Fruit fly (Drosophila melanogaster): ENCODE results near the gene CG15561.

Gene CG15561

dm6 chr3R:31221337-31222047, 5.8 kb upstream of the CG15561 start (continued):
- TF ChIP-seq dac (GFP tag; optimal IDR thresholded peaks at IDR 0.05) = peak; percentile 62
- no peak for TF ChIP-seq fd85E (GFP tag; optimal IDR thresholded peaks at IDR 0.05)
- TF ChIP-seq svp (GFP tag) = peak; percentile 91
- no peak for TF ChIP-seq Gug (GFP tag; IDR thresholded peaks at IDR 0.05)
- peak; percentile 71 for TF ChIP-seq net (GFP tag; optimal IDR thresholded peaks at IDR 0.05)
- TF ChIP-seq CG3032 (tag; optimal IDR thresholded peaks at IDR 0.05) = peak; percentile 62
- no peak for TF ChIP-seq Sox15 (GFP tag; optimal IDR thresholded peaks at IDR 0.05)
- no peak for TF ChIP-seq CG4318 (GFP tag; optimal IDR thresholded peaks at IDR 0.05)
- TF ChIP-seq CG31627 (GFP tag; optimal IDR thresholded peaks at IDR 0.05) = no peak
- peak; percentile 54 for TF ChIP-seq CG6854 (GFP tag; optimal IDR thresholded peaks at IDR 0.05)
- TF ChIP-seq Ets21C (GFP tag; optimal IDR thresholded peaks at IDR 0.05) = no peak
- peak; percentile 41 for TF ChIP-seq Eip75B (GFP tag; optimal IDR thresholded peaks at IDR 0.05)
- no peak for TF ChIP-seq topi (GFP tag; optimal IDR thresholded peaks at IDR 0.05)
- TF ChIP-seq CG11902 (GFP tag; optimal IDR thresholded peaks at IDR 0.05) = no peak
- TF ChIP-seq eg (GFP tag; IDR thresholded peaks at IDR 0.05) = no peak
- TF ChIP-seq Sox102F (GFP tag; optimal IDR thresholded peaks at IDR 0.05) = peak; percentile 53
- peak; percentile 68 for TF ChIP-seq Eip78C (GFP tag)
- no peak for TF ChIP-seq CG6163 (GFP tag; IDR thresholded peaks at IDR 0.05)
- TF ChIP-seq Lpt (GFP tag; optimal IDR thresholded peaks at IDR 0.05) = peak; percentile 52
- no peak for TF ChIP-seq CG10631 (GFP tag; optimal IDR thresholded peaks at IDR 0.05)
- TF ChIP-seq CG7368 (GFP tag; optimal IDR thresholded peaks at IDR 0.05) = peak; percentile 29
- peak; percentile 59 for TF ChIP-seq fd59A (GFP tag; optimal IDR thresholded peaks at IDR 0.05)
- TF ChIP-seq CG8319 (GFP tag; optimal IDR thresholded peaks at IDR 0.05) = peak; percentile 26
- peak; percentile 86 for TF ChIP-seq CG16779 (tag; optimal IDR thresholded peaks at IDR 0.05)
- no peak for TF ChIP-seq Met (GFP tag; optimal IDR thresholded peaks at IDR 0.05)
- no peak for TF ChIP-seq Hr4 (GFP tag; optimal IDR thresholded peaks at IDR 0.05)
- TF ChIP-seq CG15336 (GFP tag; IDR thresholded peaks at IDR 0.05) = no peak
- TF ChIP-seq acj6 (GFP tag; optimal IDR thresholded peaks at IDR 0.05) = no peak
- TF ChIP-seq cyc (GFP tag; optimal IDR thresholded peaks at IDR 0.05) = no peak
- peak; percentile 75 for TF ChIP-seq CG10669 (GFP tag; optimal IDR thresholded peaks at IDR 0.05)
- TF ChIP-seq pdm3 (GFP tag; optimal IDR thresholded peaks at IDR 0.05) = peak; percentile 44
- peak; percentile 81 for TF ChIP-seq CG9139 (GFP tag; optimal IDR thresholded peaks at IDR 0.05)
- TF ChIP-seq vri (GFP tag; optimal IDR thresholded peaks at IDR 0.05) = no peak

dm6 chr3R:31220456-31221336, 5.0 kb upstream of the CG15561 start, which contains the start of gene CG12054:
TSS of gene CG12054 (plus strand) at chr3R:31220702.
- TF ChIP-seq Sox15 (GFP tag; optimal IDR thresholded peaks at IDR 0.05) = no peak
- TF ChIP-seq Ets96B (tag; optimal IDR thresholded peaks at IDR 0.05) = no peak
- TF ChIP-seq CG4318 (GFP tag; optimal IDR thresholded peaks at IDR 0.05) = no peak
- TF ChIP-seq CG10669 (GFP tag; optimal IDR thresholded peaks at IDR 0.05) = no peak
- TF ChIP-seq CG11902 (GFP tag; optimal IDR thresholded peaks at IDR 0.05) = no peak
- TF ChIP-seq CG3919 (GFP tag; optimal IDR thresholded peaks at IDR 0.05) = no peak
- no peak for TF ChIP-seq Hr39 (GFP tag; optimal IDR thresholded peaks at IDR 0.05)
- no peak for TF ChIP-seq CG6808 (GFP tag; optimal IDR thresholded peaks at IDR 0.05)
- TF ChIP-seq acj6 (GFP tag; optimal IDR thresholded peaks at IDR 0.05) = no peak
- TF ChIP-seq Lpt (GFP tag; optimal IDR thresholded peaks at IDR 0.05) = no peak
- no peak for TF ChIP-seq spab (GFP tag; optimal IDR thresholded peaks at IDR 0.05)
- TF ChIP-seq CG11294 (GFP tag; IDR thresholded peaks at IDR 0.05) = no peak
- TF ChIP-seq CG31627 (GFP tag; optimal IDR thresholded peaks at IDR 0.05) = no peak
- TF ChIP-seq Blimp-1 (GFP tag; optimal IDR thresholded peaks at IDR 0.05) = no peak
- no peak for TF ChIP-seq CG1621 (tag; optimal IDR thresholded peaks at IDR 0.05)
- TF ChIP-seq CG6276 (GFP tag; optimal IDR thresholded peaks at IDR 0.05) = no peak
- no peak for TF ChIP-seq ss (GFP tag; optimal IDR thresholded peaks at IDR 0.05)
- peak; percentile 31 for TF ChIP-seq esn (GFP tag; optimal IDR thresholded peaks at IDR 0.05)
- TF ChIP-seq pdm3 (GFP tag; optimal IDR thresholded peaks at IDR 0.05) = peak; percentile 23
- TF ChIP-seq fd59A (GFP tag; optimal IDR thresholded peaks at IDR 0.05) = no peak
- TF ChIP-seq vri (GFP tag; optimal IDR thresholded peaks at IDR 0.05) = peak; percentile 100
- no peak for TF ChIP-seq CG15336 (GFP tag; IDR thresholded peaks at IDR 0.05)
- TF ChIP-seq eg (GFP tag; IDR thresholded peaks at IDR 0.05) = no peak
- TF ChIP-seq cyc (GFP tag; optimal IDR thresholded peaks at IDR 0.05) = no peak
- TF ChIP-seq CG34406 (GFP tag; optimal IDR thresholded peaks at IDR 0.05) = no peak
- no peak for TF ChIP-seq CG16779 (tag; optimal IDR thresholded peaks at IDR 0.05)
- TF ChIP-seq Gug (GFP tag; IDR thresholded peaks at IDR 0.05) = no peak
- TF ChIP-seq Ets21C (GFP tag; optimal IDR thresholded peaks at IDR 0.05) = no peak
- TF ChIP-seq CG10631 (GFP tag; optimal IDR thresholded peaks at IDR 0.05) = no peak
- TF ChIP-seq fkh (GFP tag; optimal IDR thresholded peaks at IDR 0.05) = no peak
- TF ChIP-seq Eip78C (GFP tag) = peak; percentile 76

Data from whole organism, prepupa.